Worm (Caenorhabditis elegans): Measurements from ENCODE around the gene C25G4.2.

Gene C25G4.2

DNA sequence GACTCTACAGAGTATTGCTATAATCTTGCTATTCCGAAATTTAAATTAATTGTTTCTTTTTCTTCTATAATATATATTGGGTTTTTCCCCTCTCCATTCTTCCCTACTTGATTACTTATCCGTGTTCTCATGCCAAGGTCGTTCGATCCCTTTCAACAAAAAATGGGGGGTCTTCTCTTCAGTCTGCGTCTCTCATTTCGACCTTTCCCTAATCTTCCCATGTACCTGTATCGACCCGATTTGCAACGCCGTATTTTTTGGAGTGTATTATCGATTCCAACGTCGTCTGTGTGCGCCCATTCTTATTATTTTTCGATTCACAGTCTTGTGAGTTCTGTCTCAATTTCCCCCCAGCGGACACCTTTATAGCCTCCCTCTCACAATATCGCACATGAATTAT lies 23.9 kb upstream of the C25G4.2 start:
- no peak for TF ChIP-seq mdl-1 (tag; optimal IDR thresholded peaks at IDR 0.05)
- TF ChIP-seq nhr-129 (tag; optimal IDR thresholded peaks at IDR 0.05), result peak; percentile 51
- no peak for TF ChIP-seq ceh-82 (tag; optimal IDR thresholded peaks at IDR 0.05)
- TF ChIP-seq nhr-10 (tag; optimal IDR thresholded peaks at IDR 0.05), result no peak
- TF ChIP-seq Y55F3AM.14 (GFP tag; optimal IDR thresholded peaks at IDR 0.05), result no peak
- peak; percentile 30 for TF ChIP-seq nhr-25 (tag; optimal IDR thresholded peaks at IDR 0.05)
- no peak for TF ChIP-seq nhr-11 (tag; optimal IDR thresholded peaks at IDR 0.05)
- TF ChIP-seq ZK546.5 (tag; optimal IDR thresholded peaks at IDR 0.05), result no peak

ce11 chrIV:12464822-12465221 lies 21.0 kb upstream of the C25G4.2 start:
- TF ChIP-seq lin-11 (tag; optimal IDR thresholded peaks at IDR 0.05) (peak; percentile 40), nhr-129 (tag; optimal IDR thresholded peaks at IDR 0.05) (peak; percentile 83), C34F6.9 (tag; optimal IDR thresholded peaks at IDR 0.05) (peak; percentile 55), sma-3 (GFP tag; optimal IDR thresholded peaks at IDR 0.05) (no peak), unc-55 (GFP tag; optimal IDR thresholded peaks at IDR 0.05) (peak; percentile 63)

DNA sequence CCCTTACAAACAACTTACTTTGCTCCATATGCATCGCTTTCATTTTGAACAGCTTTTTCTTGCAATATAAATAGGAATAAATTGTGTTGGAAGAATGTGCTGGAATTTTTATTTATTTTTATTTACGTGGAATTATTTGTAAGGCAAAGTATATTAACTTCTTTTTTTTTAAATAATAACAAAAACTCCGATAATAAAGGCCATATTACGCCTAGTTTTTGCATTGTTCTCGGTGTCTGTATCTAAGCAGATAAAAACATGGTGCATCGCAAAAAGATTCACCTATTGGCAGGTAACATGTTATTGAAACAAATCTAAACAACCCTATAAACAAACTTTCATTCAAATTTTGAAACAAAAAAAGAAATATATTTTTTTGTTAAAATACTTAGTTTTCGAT lies 19.5 kb upstream of the C25G4.2 start, which contains the start of gene C25G4.8:
Gene C25G4.8 (minus strand): TSS at position 101 of the 400 bp plus-strand sequence.
- no peak for TF ChIP-seq nhr-6 (tag; optimal IDR thresholded peaks at IDR 0.05)
- TF ChIP-seq F13H6.1 (tag; optimal IDR thresholded peaks at IDR 0.05), result no peak
- TF ChIP-seq elt-3 (tag; optimal IDR thresholded peaks at IDR 0.05), result no peak
- no peak for TF ChIP-seq mab-5 (tag; optimal IDR thresholded peaks at IDR 0.05)
- TF ChIP-seq gmeb-1 (tag; optimal IDR thresholded peaks at IDR 0.05), result no peak

- TF ChIP-seq blmp-1 (tag; optimal IDR thresholded peaks at IDR 0.05; ENCODE audit: insufficient read depth) (no peak), fos-1 (tag; optimal IDR thresholded peaks at IDR 0.05) (no peak), nhr-6 (tag; optimal IDR thresholded peaks at IDR 0.05) (no peak), lsy-2 (tag; optimal IDR thresholded peaks at IDR 0.05) (no peak), nhr-25 (tag; optimal IDR thresholded peaks at IDR 0.05) (no peak), ceh-16 (tag; optimal IDR thresholded peaks at IDR 0.05) (no peak), ceh-82 (tag; optimal IDR thresholded peaks at IDR 0.05) (no peak), ama-1 (optimal IDR thresholded peaks at IDR 0.05) (no peak), nhr-237 (tag; optimal IDR thresholded peaks at IDR 0.05) (no peak), elt-3 (tag; optimal IDR thresholded peaks at IDR 0.05) (no peak), C34F6.9 (tag; optimal IDR thresholded peaks at IDR 0.05) (no peak), sma-3 (GFP tag; optimal IDR thresholded peaks at IDR 0.05) (no peak), zag-1 (tag; optimal IDR thresholded peaks at IDR 0.05) (no peak), nhr-77 (tag; optimal IDR thresholded peaks at IDR 0.05) (no peak), aly-2 (tag; optimal IDR thresholded peaks at IDR 0.05) (no peak)
These were observed 12.8 kb upstream of the C25G4.2 start, which contains the start of gene C25G4.7 for ce11 chrIV:12456613-12457012. Gene C25G4.7, plus strand, starts transcription at chrIV:12456913.

DNA sequence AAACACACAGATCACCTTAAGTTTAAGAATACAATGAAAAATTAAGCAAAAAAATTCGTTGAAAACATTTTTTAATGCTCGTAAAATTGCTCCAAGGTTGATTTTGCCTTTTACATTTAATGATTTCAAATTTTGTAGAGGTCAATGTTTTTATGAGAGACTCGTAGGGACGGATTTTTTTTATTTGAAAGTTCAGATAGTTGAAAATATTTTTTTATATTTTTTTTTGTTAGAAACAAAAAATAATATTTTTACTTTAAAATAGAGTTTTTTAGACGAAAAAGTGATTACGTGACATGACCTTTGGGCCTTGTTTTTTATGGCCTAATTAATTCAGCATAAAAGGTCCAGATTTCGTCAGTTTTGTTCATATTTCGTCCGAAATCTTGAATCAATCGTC lies 10.9 kb upstream of the C25G4.2 start, which contains the start of gene smz-1:
Gene smz-1 (plus strand): TSS at position 301 of the 400 bp plus-strand sequence.
- TF ChIP-seq mab-5 (tag; optimal IDR thresholded peaks at IDR 0.05) (no peak), skn-1 (tag; optimal IDR thresholded peaks at IDR 0.05) (no peak), ztf-11 (tag; optimal IDR thresholded peaks at IDR 0.05) (no peak), elt-1 (tag; optimal IDR thresholded peaks at IDR 0.05) (no peak), nhr-12 (tag; optimal IDR thresholded peaks at IDR 0.05) (no peak), blmp-1 (tag; optimal IDR thresholded peaks at IDR 0.05; ENCODE audit: insufficient read depth) (no peak), ceh-82 (tag; optimal IDR thresholded peaks at IDR 0.05) (no peak)

- TF ChIP-seq sem-4 (tag; optimal IDR thresholded peaks at IDR 0.05), result no peak
These were observed 10.3 kb upstream of the C25G4.2 start, which contains the start of gene spe-44 for ce11 chrIV:12454115-12454514. Gene spe-44, minus strand, starts transcription at chrIV:12454215.

DNA sequence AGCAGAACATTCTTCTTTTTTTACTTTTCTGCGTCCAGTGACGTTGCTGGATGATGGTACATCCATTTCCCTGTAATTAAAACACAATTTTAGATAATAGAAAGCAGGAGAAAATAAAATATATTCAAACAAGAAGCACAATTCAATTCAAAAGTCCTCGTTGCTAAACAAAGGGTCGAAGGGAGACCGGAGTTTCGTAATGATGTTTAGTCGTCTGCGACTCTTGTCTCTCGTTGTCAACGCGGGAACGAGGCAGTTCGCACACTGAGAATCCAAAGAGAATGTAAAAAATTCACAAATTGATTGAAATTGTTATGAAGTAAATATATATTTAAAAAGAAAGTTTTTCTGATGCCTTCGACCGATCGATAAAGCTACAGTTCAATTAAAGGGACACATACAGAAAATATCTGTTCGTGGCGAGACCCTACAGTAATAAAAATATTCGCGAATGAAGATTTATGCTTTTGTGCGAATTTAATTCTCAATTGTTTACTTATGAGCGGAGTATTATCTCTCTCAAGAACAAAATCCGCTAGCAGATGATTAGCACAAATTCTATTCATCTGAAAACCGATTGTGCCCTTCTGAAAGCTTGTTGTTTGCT lies 7.5 kb upstream of the C25G4.2 start, which contains the start of gene dpy-26:
Gene dpy-26 (minus strand): TSS at position 111 of the 607 bp plus-strand sequence.
- TF ChIP-seq gmeb-1 (tag; optimal IDR thresholded peaks at IDR 0.05) (peak; percentile 39), crh-2 (tag; optimal IDR thresholded peaks at IDR 0.05) (peak; percentile 25), elt-3 (tag; optimal IDR thresholded peaks at IDR 0.05) (no peak), blmp-1 (tag; optimal IDR thresholded peaks at IDR 0.05; ENCODE audit: insufficient read depth) (no peak), nhr-129 (tag; optimal IDR thresholded peaks at IDR 0.05) (peak; percentile 86), aly-2 (tag; optimal IDR thresholded peaks at IDR 0.05) (no peak), nhr-77 (tag; optimal IDR thresholded peaks at IDR 0.05) (no peak), fos-1 (tag; optimal IDR thresholded peaks at IDR 0.05) (no peak), lsy-2 (tag; optimal IDR thresholded peaks at IDR 0.05) (peak in 1 of 2 experiments; percentile 1), peb-1 (tag; optimal IDR thresholded peaks at IDR 0.05) (no peak), ceh-82 (tag; optimal IDR thresholded peaks at IDR 0.05) (no peak)

Data from whole organism, L2 larva.